Worm (Caenorhabditis elegans) whole organism, L4/young adult: ENCODE measurements around the gene scc-2.

Experiments used
- W03F9.2 ChIP-seq: fragments of 150-350 bp; optimal IDR thresholded peaks from 2 replicates; lab custom pipeline; 2014; ENCODE audit warnings: missing biosample characterization, missing genetic modification characterization
- dao-5 ChIP-seq: sonication (generic microtip); optimal IDR thresholded peaks from 2 replicates; lab custom pipeline; 2016; ENCODE audit warnings: missing genotype, missing genetic modification characterization, moderate library complexity, missing compliant biosample characterization
- him-1 ChIP-seq: sonication (generic microtip); optimal IDR thresholded peaks from 2 replicates; lab custom pipeline; 2016; ENCODE audit warnings: missing genotype, missing genetic modification reagents, missing genetic modification characterization, missing compliant biosample characterization

Gene scc-2

DNA sequence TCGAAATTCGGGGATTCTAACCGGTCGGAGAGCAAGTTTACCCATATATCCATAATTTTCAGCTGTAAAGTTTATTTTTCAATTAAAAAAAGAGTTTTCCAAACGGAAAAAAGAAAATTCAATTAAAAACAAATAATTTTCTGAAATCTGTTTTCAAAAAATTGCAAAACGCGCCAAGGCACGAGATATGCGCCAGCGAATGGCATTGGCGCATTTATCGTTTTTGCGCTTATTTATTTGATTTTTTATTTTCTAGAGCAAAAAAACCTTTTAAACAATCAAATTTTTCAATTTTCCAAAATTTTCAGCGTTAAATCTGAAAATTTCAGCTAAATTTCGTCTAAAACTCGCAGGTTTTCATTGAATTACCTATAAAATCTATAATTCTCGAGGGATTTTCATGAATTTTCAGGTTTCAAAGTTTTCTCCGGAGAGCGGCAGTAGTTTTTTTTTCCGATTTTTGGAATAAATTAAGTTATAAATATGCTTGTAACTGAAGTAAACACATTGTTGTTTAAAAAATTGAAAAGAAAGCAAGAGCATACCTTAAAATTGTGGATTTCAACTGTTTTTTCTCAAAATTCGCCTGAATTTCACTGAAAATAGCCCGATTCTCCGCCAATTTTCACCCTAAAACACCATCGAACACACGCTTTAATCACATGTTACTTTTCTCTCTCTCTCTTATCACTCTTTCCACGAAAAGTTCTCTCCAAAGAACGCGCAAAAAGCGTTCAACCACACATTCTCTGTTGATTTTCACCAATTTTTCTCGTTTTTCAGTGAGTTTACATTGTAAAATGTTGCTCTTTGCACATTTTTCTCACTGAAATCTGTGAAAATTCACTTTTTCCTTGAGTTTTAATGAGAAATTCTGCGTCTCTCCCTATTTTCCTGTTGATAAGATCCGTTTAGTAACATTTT lies 22.4 kb upstream of the scc-2 start, which contains the start of gene B0432.10:
Gene B0432.10, minus strand, starts transcription at position 649 of the 924 bp plus-strand sequence.
- TF ChIP-seq him-1 (tag; lab: Kevin White, UChicago) = no peak
- TF ChIP-seq dao-5 (tag; lab: Kevin White, UChicago) = no peak
- peak; percentile 84 for TF ChIP-seq W03F9.2 (tag; lab: Kevin White, UChicago)

- TF ChIP-seq dao-5 (tag; lab: Kevin White, UChicago) (no peak), W03F9.2 (tag; lab: Kevin White, UChicago) (no peak), him-1 (tag; lab: Kevin White, UChicago) (no peak)
Observed at ce11 chrII:283594-283993, 20.1 kb upstream of the scc-2 start, which contains the start of gene B0432.9. TSS of gene B0432.9 (minus strand) at chrII:283694.

DNA sequence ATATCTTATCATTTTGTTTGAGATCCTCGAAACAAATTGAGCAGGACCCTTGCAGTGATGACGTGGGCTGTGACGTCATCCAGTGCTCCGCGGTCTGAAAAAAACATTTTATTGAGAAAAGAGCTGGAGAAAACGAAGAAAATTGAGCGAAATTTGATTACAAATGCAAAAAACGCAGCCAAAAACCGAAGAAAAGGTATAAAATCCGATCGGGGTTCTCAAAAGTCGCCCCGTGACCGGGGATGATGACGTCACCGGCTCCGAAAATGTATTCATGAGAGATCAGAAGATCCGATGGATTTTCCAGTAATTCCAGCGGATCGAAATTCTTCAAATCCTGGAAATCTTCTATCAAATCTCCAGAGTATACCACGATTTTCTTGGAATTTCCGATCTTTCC lies 19.0 kb upstream of the scc-2 start, which contains the start of gene trul-1:
Gene trul-1, minus strand, starts transcription at position 101 of the 400 bp plus-strand sequence.
- no peak for TF ChIP-seq him-1 (tag; lab: Kevin White, UChicago)
- TF ChIP-seq dao-5 (tag; lab: Kevin White, UChicago) = no peak
- TF ChIP-seq W03F9.2 (tag; lab: Kevin White, UChicago) = no peak

ce11 chrII:278636-279035 lies 15.2 kb upstream of the scc-2 start, which contains the start of gene B0432.8:
TSS of gene B0432.8 (minus strand) at chrII:278736.
- TF ChIP-seq W03F9.2 (tag; lab: Kevin White, UChicago) (no peak), dao-5 (tag; lab: Kevin White, UChicago) (no peak), him-1 (tag; lab: Kevin White, UChicago) (no peak)

DNA sequence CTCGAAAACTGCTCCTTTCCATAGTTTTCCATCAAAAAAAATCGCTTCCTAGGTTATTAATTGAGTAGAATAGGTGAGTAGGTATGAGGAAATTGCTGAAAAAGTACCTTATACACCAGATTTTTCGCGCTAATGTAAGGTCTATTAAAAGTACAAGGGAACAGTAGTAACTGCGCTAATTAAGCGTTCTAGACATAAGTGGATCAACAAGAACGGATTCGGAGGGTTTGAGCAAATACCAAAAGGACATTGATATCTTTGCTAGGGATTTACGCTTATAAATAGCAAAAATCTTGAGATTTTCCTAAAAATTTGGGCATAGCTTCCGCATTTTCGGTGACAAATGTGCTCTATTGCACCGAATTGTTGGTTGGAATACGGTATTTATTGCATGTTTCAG lies 10.4 kb upstream of the scc-2 start, which contains the start of gene B0432.7:
Gene B0432.7, minus strand, starts transcription at position 101 of the 400 bp plus-strand sequence.
- no peak for TF ChIP-seq W03F9.2 (tag; lab: Kevin White, UChicago)
- no peak for TF ChIP-seq dao-5 (tag; lab: Kevin White, UChicago)

DNA sequence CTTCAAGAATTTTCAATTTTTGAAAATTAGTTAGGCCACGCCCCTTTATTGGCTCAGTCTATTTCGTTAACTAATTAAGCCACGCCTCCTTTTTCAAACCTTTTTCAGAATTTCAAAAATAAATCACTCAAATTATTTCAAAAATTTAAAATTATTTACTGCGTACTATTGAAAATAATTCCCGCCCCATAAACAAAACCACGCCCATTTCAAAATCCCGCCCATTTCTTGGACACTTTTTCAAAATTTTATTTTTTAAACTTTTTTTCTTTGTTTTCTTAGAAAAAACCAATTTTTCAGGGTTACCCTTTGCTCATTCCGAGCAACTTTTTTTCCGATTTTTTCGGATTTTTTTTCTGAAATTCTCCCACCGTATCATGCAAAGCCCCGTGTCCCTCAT lies 590 bp upstream of the scc-2 start, which contains the start of gene B0432.14:
Gene B0432.14, plus strand, starts transcription at position 301 of the 400 bp plus-strand sequence.
- TF ChIP-seq him-1 (tag; lab: Kevin White, UChicago) = no peak
- no peak for TF ChIP-seq W03F9.2 (tag; lab: Kevin White, UChicago)
- TF ChIP-seq dao-5 (tag; lab: Kevin White, UChicago) = no peak

DNA sequence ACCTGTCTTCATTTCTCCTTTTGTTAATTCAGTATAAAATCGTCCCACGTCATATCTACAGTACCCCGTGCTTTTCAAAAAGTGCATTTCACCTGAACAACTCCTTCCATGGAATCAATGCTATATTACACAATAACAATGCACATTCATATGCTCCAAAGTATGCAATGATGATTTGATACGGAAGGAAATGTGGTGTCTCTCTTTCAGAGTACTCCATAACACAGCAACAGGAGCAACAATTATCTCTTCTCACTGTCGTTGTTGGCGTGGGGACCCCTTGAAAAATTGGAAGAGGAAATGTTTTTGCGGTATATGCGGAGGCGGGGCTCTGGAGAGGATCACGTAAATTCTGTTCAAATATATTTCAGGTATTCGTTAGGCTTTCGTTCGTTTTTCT lies 5.9 kb downstream of the scc-2 start, which contains the start of gene cat-2:
Gene cat-2, plus strand, starts transcription at position 301 of the 400 bp plus-strand sequence.
- TF ChIP-seq W03F9.2 (tag; lab: Kevin White, UChicago) (no peak), dao-5 (tag; lab: Kevin White, UChicago) (no peak), him-1 (tag; lab: Kevin White, UChicago) (no peak)

- TF ChIP-seq W03F9.2 (tag; lab: Kevin White, UChicago) (peak; percentile 93), dao-5 (tag; lab: Kevin White, UChicago) (peak; percentile 32), him-1 (tag; lab: Kevin White, UChicago) (peak; percentile 49)
Observed at ce11 chrII:255124-255523, 8.3 kb downstream of the scc-2 start.

- TF ChIP-seq him-1 (tag; lab: Kevin White, UChicago) (no peak), dao-5 (tag; lab: Kevin White, UChicago) (no peak), W03F9.2 (tag; lab: Kevin White, UChicago) (no peak)
Observed at ce11 chrII:247736-248135, 15.7 kb downstream of the scc-2 start.

- no peak for TF ChIP-seq W03F9.2 (tag; lab: Kevin White, UChicago)
- TF ChIP-seq dao-5 (tag; lab: Kevin White, UChicago) = no peak
- no peak for TF ChIP-seq him-1 (tag; lab: Kevin White, UChicago)
Observed at ce11 chrII:240043-240442, 23.4 kb downstream of the scc-2 start.

- TF ChIP-seq W03F9.2 (tag; lab: Kevin White, UChicago) (no peak), him-1 (tag; lab: Kevin White, UChicago) (no peak), dao-5 (tag; lab: Kevin White, UChicago) (no peak)
Observed at ce11 chrII:237721-238120, 25.7 kb downstream of the scc-2 start, which contains the start of gene laat-1. TSS of gene laat-1 (minus strand) at chrII:237821.

- TF ChIP-seq him-1 (tag; lab: Kevin White, UChicago) (no peak), W03F9.2 (tag; lab: Kevin White, UChicago) (no peak), dao-5 (tag; lab: Kevin White, UChicago) (no peak)
Observed at ce11 chrII:232641-233040, 30.8 kb downstream of the scc-2 start, which contains the start of gene Y43H11AL.1. TSS of gene Y43H11AL.1 (minus strand) at chrII:232741.

ce11 chrII:221212-221611 lies 42.3 kb downstream of the scc-2 start:
- TF ChIP-seq him-1 (tag; lab: Kevin White, UChicago) (no peak), W03F9.2 (tag; lab: Kevin White, UChicago) (peak; percentile 17)
